Fruit fly (Drosophila melanogaster) whole organism, wandering third instar larva: ENCODE data around the gene Tom.

Source experiments
- Abd-B ChIP-seq: fragments of >200 bp; optimal IDR thresholded peaks from 2 replicates; lab custom pipeline; 2017; ENCODE audit warnings: missing biosample characterization, missing genetic modification characterization
- CG32264 ChIP-seq: fragments of 200-800 bp; sonication (Bioruptor generic); optimal IDR thresholded peaks from 2 replicates; lab custom pipeline; 2016; ENCODE audit warnings: missing biosample characterization, missing genetic modification characterization
- CG9705 ChIP-seq: fragments of 200-800 bp; sonication (Bioruptor generic); optimal IDR thresholded peaks from 2 replicates; lab custom pipeline; 2018; ENCODE audit warnings: missing biosample characterization, mild to moderate bottlenecking, missing genetic modification characterization
- Dfd ChIP-seq: fragments of >200 bp; optimal IDR thresholded peaks from 2 replicates; lab custom pipeline; 2017; ENCODE audit warnings: missing biosample characterization, missing genetic modification characterization
- Dif ChIP-seq: fragments of 200-275, 200-300 bp; sonication (Bioruptor generic); optimal IDR thresholded peaks from 2 replicates; lab custom pipeline; 2018; ENCODE audit warnings: missing biosample characterization, missing genetic modification characterization; ENCODE audit not compliant: partially characterized antibody
- GATAd ChIP-seq: sonication (Bioruptor generic); optimal IDR thresholded peaks from 2 replicates; lab custom pipeline; 2016; ENCODE audit warnings: missing biosample characterization, missing genetic modification characterization
- Hnf4 ChIP-seq: fragments of 200-800 bp; sonication (Bioruptor generic); optimal IDR thresholded peaks from 2 replicates; lab custom pipeline; 2016; ENCODE audit warnings: missing biosample characterization, mild to moderate bottlenecking, missing genetic modification characterization
- Hr83 ChIP-seq: fragments of 200-300 bp; sonication (Bioruptor generic); optimal IDR thresholded peaks from 2 replicates; lab custom pipeline; 2016; ENCODE audit warnings: missing biosample characterization, mild to moderate bottlenecking, missing genetic modification characterization, moderate library complexity; ENCODE audit not compliant: poor library complexity, severe bottlenecking
- Jra ChIP-seq: sonication (Bioruptor generic); optimal IDR thresholded peaks from 2 replicates; lab custom pipeline; 2016; ENCODE audit warnings: missing biosample characterization, missing genetic modification characterization
- Mio ChIP-seq: sonication (Bioruptor generic); optimal IDR thresholded peaks from 2 replicates; lab custom pipeline; 2016; ENCODE audit warnings: missing biosample characterization, missing genetic modification characterization
- Myc ChIP-seq: fragments of >200 bp; optimal IDR thresholded peaks from 2 replicates; lab custom pipeline; 2017
- N ChIP-seq: fragments of >200 bp; optimal IDR thresholded peaks from 2 replicates; lab custom pipeline; 2018; ENCODE audit warnings: missing biosample characterization, missing external identifiers, missing genetic modification characterization
- OdsH ChIP-seq: fragments of 200-800 bp; sonication (Bioruptor generic); optimal IDR thresholded peaks from 2 replicates; lab custom pipeline; 2016; ENCODE audit warnings: missing biosample characterization, mild to moderate bottlenecking, missing genetic modification characterization
- Rel ChIP-seq, 2 experiments: fragments of 200-800 bp; sonication (Bioruptor generic) in 1 of 2; optimal IDR thresholded peaks; 2 replicates in 1 of 2; 3 replicates in 1 of 2; lab custom pipeline; 2016 to 2019; ENCODE audit warnings: mild to moderate bottlenecking in 2 of 2, missing biosample characterization in 2 of 2, missing genetic modification characterization in 2 of 2, moderate library complexity in 1 of 2
- Sp1 ChIP-seq: fragments of 200-800 bp; sonication (Bioruptor generic); optimal IDR thresholded peaks from 3 replicates; lab custom pipeline; 2019; ENCODE audit warnings: missing biosample characterization, mild to moderate bottlenecking, missing genetic modification characterization, moderate library complexity
- Vsx2 ChIP-seq: fragments of 200-300, 225-300 bp; sonication (Bioruptor generic); optimal IDR thresholded peaks from 2 replicates; lab custom pipeline; 2018; ENCODE audit warnings: missing biosample characterization, missing genetic modification characterization; ENCODE audit not compliant: partially characterized antibody
- br ChIP-seq: fragments of 200-800 bp; sonication (Bioruptor generic); optimal IDR thresholded peaks from 2 replicates; lab custom pipeline; 2016; ENCODE audit warnings: missing biosample characterization, missing genetic modification characterization
- brk ChIP-seq: fragments of 200-800 bp; sonication (Bioruptor generic); optimal IDR thresholded peaks from 2 replicates; lab custom pipeline; 2016; ENCODE audit warnings: missing biosample characterization, mild to moderate bottlenecking, missing genetic modification characterization
- dmrt93B ChIP-seq: fragments of 200-800 bp; sonication (Bioruptor generic); optimal IDR thresholded peaks from 2 replicates; lab custom pipeline; 2018; ENCODE audit warnings: missing biosample characterization, mild to moderate bottlenecking, missing genetic modification characterization
- ey ChIP-seq: fragments of 200-800 bp; sonication (Bioruptor generic); optimal IDR thresholded peaks from 2 replicates; lab custom pipeline; 2016; ENCODE audit warnings: missing biosample characterization, missing genetic modification characterization
- foxo ChIP-seq, 2 experiments: fragments of 200-800 bp; sonication (Bioruptor generic); optimal IDR thresholded peaks; 2 replicates in 1 of 2; 3 replicates in 1 of 2; lab custom pipeline; 2016 to 2017; ENCODE audit warnings: missing biosample characterization in 2 of 2, missing genetic modification characterization in 2 of 2
- h ChIP-seq: fragments of 200-800 bp; sonication (Bioruptor generic); optimal IDR thresholded peaks from 3 replicates; lab custom pipeline; 2016; ENCODE audit warnings: missing biosample characterization, mild to moderate bottlenecking, missing genetic modification characterization
- jim ChIP-seq: fragments of 175-275, 200-325 bp; sonication (Bioruptor generic); optimal IDR thresholded peaks from 2 replicates; lab custom pipeline; 2016; ENCODE audit warnings: missing biosample characterization, mild to moderate bottlenecking, missing genetic modification characterization
- lola ChIP-seq: fragments of >200 bp; optimal IDR thresholded peaks from 2 replicates; lab custom pipeline; 2017; ENCODE audit warnings: missing biosample characterization, missing genetic modification characterization
- pan ChIP-seq: fragments of >200 bp; optimal IDR thresholded peaks from 2 replicates; lab custom pipeline; 2017
- psq ChIP-seq: fragments of 200-800 bp; sonication (Bioruptor generic); optimal IDR thresholded peaks from 3 replicates; lab custom pipeline; 2017; ENCODE audit warnings: missing biosample characterization, mild to moderate bottlenecking, missing genetic modification characterization, moderate library complexity
- sv ChIP-seq: fragments of 200-800 bp; sonication (Bioruptor generic); optimal IDR thresholded peaks from 3 replicates; lab custom pipeline; 2016; ENCODE audit warnings: missing biosample characterization, missing genetic modification characterization
- tai ChIP-seq: sonication (Bioruptor generic); optimal IDR thresholded peaks from 2 replicates; lab custom pipeline; 2016; ENCODE audit warnings: missing biosample characterization, missing genetic modification characterization
- usp ChIP-seq: fragments of >200 bp; optimal IDR thresholded peaks from 2 replicates; lab custom pipeline; 2017; ENCODE audit warnings: missing biosample characterization, missing genetic modification characterization

The Tom gene

dm6 chr3L:14949943-14950342 lies 19.2 kb upstream of the Tom start:
- TF ChIP-seq brk (GFP tag; lab: Kevin White, UChicago) (no peak), Abd-B (no peak), usp (GFP tag; lab: Kevin White, UChicago) (no peak), h (no peak), Hr83 (GFP tag; lab: Kevin White, UChicago) (no peak), br (GFP tag; lab: Kevin White, UChicago) (no peak), OdsH (no peak), CG9705 (GFP tag; lab: Kevin White, UChicago) (no peak), ey (GFP tag; lab: Kevin White, UChicago) (no peak), tai (GFP tag; lab: Kevin White, UChicago) (no peak), pan (lab: Kevin White, UChicago) (no peak)

- TF ChIP-seq Rel (GFP tag; optimal IDR thresholded peaks at IDR 0.05; lab: Kevin White, UChicago) (no peak), Rel (tag; optimal IDR thresholded peaks at IDR 0.05; lab: Kevin White, UChicago) (no peak), h (no peak), Dif (GFP tag; lab: Kevin White, UChicago) (no peak), Hnf4 (GFP tag; lab: Kevin White, UChicago) (no peak), Vsx2 (GFP tag; lab: Kevin White, UChicago) (no peak), tai (GFP tag; lab: Kevin White, UChicago) (no peak), usp (GFP tag; lab: Kevin White, UChicago) (no peak), Jra (GFP tag; lab: Kevin White, UChicago) (no peak), dmrt93B (GFP tag; lab: Kevin White, UChicago) (no peak), Mio (GFP tag; lab: Kevin White, UChicago) (no peak), Hr83 (GFP tag; lab: Kevin White, UChicago) (no peak), ey (GFP tag; lab: Kevin White, UChicago) (no peak), CG9705 (GFP tag; lab: Kevin White, UChicago) (no peak), GATAd (GFP tag; lab: Kevin White, UChicago) (no peak), Myc (lab: Kevin White, UChicago) (no peak), psq (GFP tag; lab: Kevin White, UChicago) (no peak), Sp1 (GFP tag; lab: Kevin White, UChicago) (no peak)
- TF ChIP-seq, all 38 proteins: peak for 0
These were observed 16.1 kb upstream of the Tom start for dm6 chr3L:14952858-14953669.

dm6 chr3L:14956288-14957032 lies 12.7 kb upstream of the Tom start:
- TF ChIP-seq N (GFP tag; lab: Kevin White, UChicago), result no peak
- TF ChIP-seq Hnf4 (GFP tag; lab: Kevin White, UChicago), result no peak
- no peak for TF ChIP-seq Myc (lab: Kevin White, UChicago)
- no peak for TF ChIP-seq tai (GFP tag; lab: Kevin White, UChicago)
- no peak for TF ChIP-seq jim (GFP tag; lab: Kevin White, UChicago)
- no peak for TF ChIP-seq Dif (GFP tag; lab: Kevin White, UChicago)
- TF ChIP-seq, all 38 proteins: peak for 0

- TF ChIP-seq CG9705 (GFP tag; lab: Kevin White, UChicago) (no peak), sv (no peak), CG32264 (no peak), ey (GFP tag; lab: Kevin White, UChicago) (no peak), Hnf4 (GFP tag; lab: Kevin White, UChicago) (no peak), lola (GFP tag; lab: Kevin White, UChicago) (no peak), GATAd (GFP tag; lab: Kevin White, UChicago) (no peak), foxo (GFP tag; optimal IDR thresholded peaks at IDR 0.05; lab: Kevin White, UChicago) (no peak), Dfd (no peak)
These were observed 12.2 kb upstream of the Tom start for dm6 chr3L:14957033-14957328.
